Worm (Caenorhabditis elegans): ENCODE data around the gene F26C11.3.

F26C11.3 gene

DNA sequence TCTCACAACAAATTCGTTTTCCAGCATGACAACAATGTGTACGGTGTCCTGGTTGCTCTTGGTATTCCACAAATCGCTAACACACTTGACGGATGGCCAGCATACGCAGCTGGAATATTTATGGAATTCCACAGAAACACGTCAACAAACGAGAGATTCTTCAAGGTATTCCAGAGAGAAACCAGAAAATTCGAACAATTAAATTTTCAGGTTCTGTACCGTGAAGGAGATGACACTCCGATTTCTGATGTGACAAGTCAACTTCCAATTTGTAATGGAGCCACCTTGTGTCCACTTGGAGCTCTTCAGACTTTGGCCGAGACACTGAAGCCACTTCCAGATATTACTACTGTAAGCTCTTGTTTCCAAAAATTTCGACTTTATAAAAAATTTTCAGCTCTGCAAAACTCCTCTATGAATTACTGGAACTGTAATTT is 19.1 kb upstream of the F26C11.3 start (continued):
- no peak for TF ChIP-seq K11D2.4 (GFP tag; IDR thresholded peaks at IDR 0.05)
- TF ChIP-seq athp-1 (tag; optimal IDR thresholded peaks at IDR 0.05): no peak
- TF ChIP-seq F49E8.2 (tag; optimal IDR thresholded peaks at IDR 0.05; ENCODE audit: insufficient read depth): no peak
- no peak for TF ChIP-seq ztf-28 (GFP tag; IDR thresholded peaks at IDR 0.05)
- 0 out of 2 replicates have a peak, but pooled peaks have one; percentile 22 for TF ChIP-seq B0336.3 (GFP tag; IDR thresholded peaks at IDR 0.05)
- TF ChIP-seq akir-1 (GFP tag; optimal IDR thresholded peaks at IDR 0.05): no peak
- TF ChIP-seq ccch-3 (GFP tag; optimal IDR thresholded peaks at IDR 0.05): no peak
- peak; percentile 8 for TF ChIP-seq zim-3 (tag; optimal IDR thresholded peaks at IDR 0.05)
- TF ChIP-seq snpc-1.1 (tag; optimal IDR thresholded peaks at IDR 0.05; ENCODE audit: insufficient read depth): no peak
- TF ChIP-seq chd-7 (tag; optimal IDR thresholded peaks at IDR 0.05): peak; percentile 10
- TF ChIP-seq hsf-1 (GFP tag; IDR thresholded peaks at IDR 0.05): 0 out of 2 replicates have a peak, but pooled peaks have one; percentile 20
- no peak for TF ChIP-seq ets-4 (GFP tag; optimal IDR thresholded peaks at IDR 0.05)
- no peak for TF ChIP-seq tbx-9 (tag; optimal IDR thresholded peaks at IDR 0.05; ENCODE audit: borderline replicate concordance)
- no peak for TF ChIP-seq madf-3 (GFP tag; IDR thresholded peaks at IDR 0.05)
- TF ChIP-seq Y95B8A.8 (GFP tag; IDR thresholded peaks at IDR 0.05): no peak
- no peak for TF ChIP-seq him-1 (tag; optimal IDR thresholded peaks at IDR 0.05)
- no peak for TF ChIP-seq nfya-2 (GFP tag; IDR thresholded peaks at IDR 0.05)
- TF ChIP-seq ztf-3 (GFP tag; optimal IDR thresholded peaks at IDR 0.05): no peak
- TF ChIP-seq attf-6 (GFP tag; IDR thresholded peaks at IDR 0.05): no peak
- no peak for TF ChIP-seq T26A5.8 (tag; optimal IDR thresholded peaks at IDR 0.05)
- TF ChIP-seq C06A6.2 (GFP tag; conservative IDR thresholded peaks at IDR 0.05): no peak
- no peak for TF ChIP-seq aptf-2 (GFP tag; conservative IDR thresholded peaks at IDR 0.05)
- no peak for TF ChIP-seq gei-17 (GFP tag; optimal IDR thresholded peaks at IDR 0.05)
- TF ChIP-seq nhr-120 (GFP tag; IDR thresholded peaks at IDR 0.05): no peak
- TF ChIP-seq atf-7 (tag; optimal IDR thresholded peaks at IDR 0.05): peak; percentile 11
- TF ChIP-seq F23B12.7 (tag; optimal IDR thresholded peaks at IDR 0.05; ENCODE audit: insufficient read depth): peak; percentile 2
- peak; percentile 72 for TF ChIP-seq dpff-1 (tag; optimal IDR thresholded peaks at IDR 0.05)
- no peak for TF ChIP-seq D2030.7 (GFP tag; IDR thresholded peaks at IDR 0.05)
- no peak for TF ChIP-seq hlh-12 (tag; optimal IDR thresholded peaks at IDR 0.05)
- TF ChIP-seq zfh-2 (GFP tag; conservative IDR thresholded peaks at IDR 0.05): no peak
- no peak for TF ChIP-seq nhr-179 (tag; optimal IDR thresholded peaks at IDR 0.05)
- TF ChIP-seq ceh-40 (GFP tag; IDR thresholded peaks at IDR 0.05): 0 out of 2 replicates have a peak, but pooled peaks have one; percentile 22
- no peak for TF ChIP-seq ceh-27 (GFP tag; optimal IDR thresholded peaks at IDR 0.05)
- no peak for TF ChIP-seq F22D6.2 (tag; optimal IDR thresholded peaks at IDR 0.05)
- TF ChIP-seq lsl-1 (GFP tag; optimal IDR thresholded peaks at IDR 0.05): no peak
- TF ChIP-seq mel-28 (tag; optimal IDR thresholded peaks at IDR 0.05; ENCODE audit: borderline replicate concordance): no peak
- no peak for TF ChIP-seq lin-35 (GFP tag; optimal IDR thresholded peaks at IDR 0.05)
- no peak for TF ChIP-seq F57C9.4 (tag; optimal IDR thresholded peaks at IDR 0.05)
- no peak for TF ChIP-seq ztf-25 (GFP tag; IDR thresholded peaks at IDR 0.05)
- no peak for TF ChIP-seq nhr-27 (tag; optimal IDR thresholded peaks at IDR 0.05)
- TF ChIP-seq rcor-1 (GFP tag; IDR thresholded peaks at IDR 0.05): no peak
- TF ChIP-seq unc-62 (GFP tag; optimal IDR thresholded peaks at IDR 0.05): no peak
- no peak; the same call in none of the 2 replicates for TF ChIP-seq nfyb-1 (GFP tag; IDR thresholded peaks at IDR 0.05)
- no peak for TF ChIP-seq sptf-2 (GFP tag; optimal IDR thresholded peaks at IDR 0.05)
- TF ChIP-seq Y79H2A.3 (GFP tag; conservative IDR thresholded peaks at IDR 0.05): no peak
- 0 out of 2 replicates have a peak, but pooled peaks have one; percentile 17 for TF ChIP-seq cebp-2 (GFP tag; IDR thresholded peaks at IDR 0.05)
- peak; percentile 90 for TF ChIP-seq repo-1 (tag; optimal IDR thresholded peaks at IDR 0.05)
- no peak for TF ChIP-seq mes-4 (tag; optimal IDR thresholded peaks at IDR 0.05)
- TF ChIP-seq rpc-1 (optimal IDR thresholded peaks at IDR 0.05): no peak
- TF ChIP-seq rpc-1 (tag; optimal IDR thresholded peaks at IDR 0.05): no peak

Measured in whole organism, young adult.